Fruit fly (Drosophila melanogaster): Measurements from ENCODE around the gene pdm2.

dm6 chr2L:12708576-12708975 lies 51.6 kb downstream of the pdm2 start:
- TF ChIP-seq dmrt93B (GFP tag; optimal IDR thresholded peaks at IDR 0.05) (no peak), Vsx2 (GFP tag; optimal IDR thresholded peaks at IDR 0.05; ENCODE audit: partially characterized antibody) (no peak), tai (GFP tag; optimal IDR thresholded peaks at IDR 0.05) (no peak), Mio (GFP tag; optimal IDR thresholded peaks at IDR 0.05) (no peak), Hr78 (GFP tag; optimal IDR thresholded peaks at IDR 0.05) (no peak), psq (GFP tag; optimal IDR thresholded peaks at IDR 0.05) (no peak), Abd-B (GFP tag; optimal IDR thresholded peaks at IDR 0.05) (no peak), usp (GFP tag; optimal IDR thresholded peaks at IDR 0.05) (no peak), sv (GFP tag; optimal IDR thresholded peaks at IDR 0.05) (no peak)
